Worm (Caenorhabditis elegans) whole organism, L3 larva: Measurements from ENCODE around the gene algn-5.

ENCODE experiments used
- ama-1 ChIP-seq: fragments of 150-350 bp; optimal IDR thresholded peaks from 2 replicates; lab custom pipeline; 2018
- ceh-28 ChIP-seq: fragments of 150-350 bp; optimal IDR thresholded peaks from 2 replicates; lab custom pipeline; 2014; ENCODE audit warnings: missing biosample characterization, missing genetic modification reagents, missing genetic modification characterization
- jun-1 ChIP-seq: fragments of 150-350 bp; optimal IDR thresholded peaks from 2 replicates; lab custom pipeline; 2014; ENCODE audit warnings: missing biosample characterization, missing genetic modification reagents, missing genetic modification characterization
- nhr-11 ChIP-seq: fragments of 150-350 bp; optimal IDR thresholded peaks from 2 replicates; lab custom pipeline; 2014; ENCODE audit warnings: missing biosample characterization, missing genetic modification characterization
- pqm-1 ChIP-seq: fragments of 150-350 bp; optimal IDR thresholded peaks from 2 replicates; lab custom pipeline; 2017; ENCODE audit warnings: missing biosample characterization, missing genetic modification characterization, inconsistent platforms
- zag-1 ChIP-seq: fragments of 150-350 bp; optimal IDR thresholded peaks from 2 replicates; lab custom pipeline; 2014; ENCODE audit warnings: missing biosample characterization, missing genetic modification characterization

- TF ChIP-seq zag-1 (tag; lab: Kevin White, UChicago) (no peak), ama-1 (no peak), pqm-1 (tag; lab: Kevin White, UChicago) (no peak), nhr-11 (tag; lab: Kevin White, UChicago) (no peak), ceh-28 (no peak), jun-1 (no peak)
Observed at ce11 chrV:4160086-4160485, 35.3 kb upstream of the algn-5 start, which contains the start of gene Y45G5AM.5.
